Worm (Caenorhabditis elegans): ENCODE results near the gene spdl-1.

- TF ChIP-seq dsc-1 (tag; optimal IDR thresholded peaks at IDR 0.05), result no peak
- TF ChIP-seq lin-13 (GFP tag; optimal IDR thresholded peaks at IDR 0.05), result no peak
- no peak for TF ChIP-seq unc-62 (GFP tag; optimal IDR thresholded peaks at IDR 0.05)
- TF ChIP-seq dpl-1 (GFP tag; optimal IDR thresholded peaks at IDR 0.05), result no peak
- no peak for TF ChIP-seq lin-15B (tag; optimal IDR thresholded peaks at IDR 0.05)
- TF ChIP-seq snpc-4 (tag; optimal IDR thresholded peaks at IDR 0.05), result no peak
- TF ChIP-seq nhr-77 (tag; optimal IDR thresholded peaks at IDR 0.05), result no peak
- no peak for TF ChIP-seq unc-86 (tag; optimal IDR thresholded peaks at IDR 0.05)
- no peak for TF ChIP-seq nhr-28 (tag; optimal IDR thresholded peaks at IDR 0.05)
- no peak for TF ChIP-seq ztf-4 (tag; optimal IDR thresholded peaks at IDR 0.05)
- TF ChIP-seq C16A3.4 (tag; optimal IDR thresholded peaks at IDR 0.05), result no peak
- no peak for TF ChIP-seq ama-1 (optimal IDR thresholded peaks at IDR 0.05)
- no peak for TF ChIP-seq efl-3 (GFP tag; optimal IDR thresholded peaks at IDR 0.05)
- no peak for TF ChIP-seq mdl-1 (tag; optimal IDR thresholded peaks at IDR 0.05)
Measured at ce11 chrII:7822454-7822853, 41.1 kb downstream of the spdl-1 start, which contains the start of gene irld-47.

Data from whole organism, L1 larva.